Worm (Caenorhabditis elegans): ENCODE results near the gene acs-17.

The acs-17 gene

DNA sequence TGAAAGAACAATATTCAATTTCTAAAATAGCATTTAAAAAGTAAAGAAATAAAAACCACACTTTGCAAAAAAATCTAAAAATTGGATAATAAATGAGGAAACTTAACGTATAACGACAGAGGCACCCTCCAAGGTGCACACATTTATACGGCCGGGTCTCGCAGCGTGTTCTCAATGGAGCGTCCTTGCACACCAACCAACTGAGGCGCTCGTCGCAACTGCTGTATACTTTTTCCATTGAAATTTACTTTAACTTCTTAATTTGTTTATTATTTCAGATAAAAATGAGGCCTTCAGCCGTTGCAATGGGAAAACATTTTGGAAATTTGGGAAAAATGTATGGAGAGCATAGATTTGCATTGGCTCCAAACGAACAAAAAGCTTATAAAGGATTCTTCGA is 8.9 kb upstream of the acs-17 start, which contains the start of the genes R07E4.5 and R07E4.3 (continued):
- TF ChIP-seq ceh-83 (GFP tag; optimal IDR thresholded peaks at IDR 0.05) (no peak), hlh-1 (tag; optimal IDR thresholded peaks at IDR 0.05) (peak; percentile 60)

DNA sequence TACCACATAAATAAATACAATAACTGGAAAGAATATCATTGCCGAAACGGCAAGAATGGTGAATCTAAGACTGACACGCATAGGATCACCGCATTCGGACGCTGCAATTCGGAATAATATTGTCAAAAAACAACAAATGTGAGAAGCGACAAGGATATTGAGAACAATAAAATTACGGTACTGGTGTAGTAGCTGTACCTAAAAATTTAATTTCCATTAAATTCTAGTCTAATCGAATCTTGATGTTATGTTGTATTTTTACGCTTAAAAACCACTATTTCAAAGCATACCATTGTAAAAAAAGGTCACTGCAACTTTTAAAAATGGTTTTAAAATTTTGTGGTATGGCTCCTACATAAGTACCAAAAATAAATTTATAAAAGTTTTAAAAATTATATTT is 4.5 kb upstream of the acs-17 start, which contains the start of gene mig-23:
Gene mig-23, minus strand, starts transcription at position 101 of the 400 bp plus-strand sequence.
- TF ChIP-seq unc-120 (tag; optimal IDR thresholded peaks at IDR 0.05; ENCODE audit: poor library complexity, severe bottlenecking), result no peak
- TF ChIP-seq cnd-1 (tag; optimal IDR thresholded peaks at IDR 0.05), result no peak
- TF ChIP-seq ceh-83 (GFP tag; optimal IDR thresholded peaks at IDR 0.05), result no peak

DNA sequence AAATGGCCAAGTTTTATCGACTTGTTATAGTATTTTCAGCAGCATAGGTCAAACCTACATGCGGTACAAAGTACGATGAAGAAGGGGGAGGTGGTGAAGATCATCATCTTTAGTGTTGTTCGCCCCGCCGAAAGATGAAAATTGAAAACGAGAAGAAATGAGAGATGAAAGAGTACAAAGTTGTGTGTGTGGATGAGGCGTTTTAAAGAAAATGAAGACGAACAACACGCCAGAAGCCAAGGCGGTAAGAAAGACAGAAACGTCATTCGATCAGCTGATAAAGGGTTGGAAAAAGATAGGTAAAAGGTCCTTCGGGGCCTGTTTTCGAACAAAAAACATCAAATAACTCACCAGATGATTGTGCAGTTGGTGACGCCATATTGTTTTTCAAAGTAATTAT is 402 bp downstream of the acs-17 start:
- no peak for TF ChIP-seq ces-1 (GFP tag; optimal IDR thresholded peaks at IDR 0.05)
- no peak for TF ChIP-seq unc-62 (GFP tag; optimal IDR thresholded peaks at IDR 0.05)
- no peak for TF ChIP-seq bed-3 (GFP tag; optimal IDR thresholded peaks at IDR 0.05)
- no peak for TF ChIP-seq zip-8 (tag; optimal IDR thresholded peaks at IDR 0.05)
- TF ChIP-seq tbx-8 (GFP tag; optimal IDR thresholded peaks at IDR 0.05), result no peak

DNA sequence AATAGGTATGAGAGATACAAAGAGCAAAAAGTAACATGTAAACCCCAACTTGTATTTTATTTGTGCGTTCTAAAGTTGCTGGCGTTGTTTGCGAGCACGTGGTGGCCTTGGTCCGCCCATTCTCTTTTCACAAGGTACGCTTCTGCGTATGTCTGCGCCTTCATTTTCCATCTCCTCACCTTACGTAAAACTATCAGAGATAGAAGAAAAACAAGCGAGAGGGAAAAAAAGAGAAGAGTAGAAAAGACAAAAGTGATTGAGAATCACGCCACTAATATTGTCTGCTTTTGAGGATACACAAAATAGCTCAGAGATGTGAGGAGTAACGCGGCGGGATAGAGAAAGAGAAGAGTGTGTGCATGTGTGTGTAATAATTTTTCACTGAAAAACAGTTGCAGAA is 2.1 kb downstream of the acs-17 start:
- TF ChIP-seq mab-5 (tag; optimal IDR thresholded peaks at IDR 0.05) (no peak), tbx-8 (GFP tag; optimal IDR thresholded peaks at IDR 0.05) (no peak), pha-4 (tag; optimal IDR thresholded peaks at IDR 0.05) (no peak), unc-120 (tag; optimal IDR thresholded peaks at IDR 0.05; ENCODE audit: poor library complexity, severe bottlenecking) (peak; percentile 47), ceh-43 (GFP tag; optimal IDR thresholded peaks at IDR 0.05) (no peak), drap-1 (GFP tag; optimal IDR thresholded peaks at IDR 0.05) (no peak), lin-32 (GFP tag; optimal IDR thresholded peaks at IDR 0.05) (no peak), mep-1 (tag; optimal IDR thresholded peaks at IDR 0.05) (no peak), elt-3 (tag; optimal IDR thresholded peaks at IDR 0.05) (no peak), hlh-1 (tag; optimal IDR thresholded peaks at IDR 0.05) (peak; percentile 31), flh-1 (GFP tag; optimal IDR thresholded peaks at IDR 0.05) (no peak), unc-39 (tag; optimal IDR thresholded peaks at IDR 0.05) (no peak), ces-1 (GFP tag; optimal IDR thresholded peaks at IDR 0.05) (no peak), lin-13 (tag; optimal IDR thresholded peaks at IDR 0.05) (no peak), nhr-237 (tag; optimal IDR thresholded peaks at IDR 0.05) (no peak), sptf-1 (tag; optimal IDR thresholded peaks at IDR 0.05) (no peak), sem-2 (GFP tag; optimal IDR thresholded peaks at IDR 0.05) (no peak), cnd-1 (tag; optimal IDR thresholded peaks at IDR 0.05) (no peak), unc-62 (GFP tag; optimal IDR thresholded peaks at IDR 0.05) (peak; percentile 21), elt-1 (tag; optimal IDR thresholded peaks at IDR 0.05; ENCODE audit: borderline replicate concordance, insufficient read depth) (no peak), ceh-39 (tag; optimal IDR thresholded peaks at IDR 0.05) (no peak), nhr-12 (tag; optimal IDR thresholded peaks at IDR 0.05) (no peak)

DNA sequence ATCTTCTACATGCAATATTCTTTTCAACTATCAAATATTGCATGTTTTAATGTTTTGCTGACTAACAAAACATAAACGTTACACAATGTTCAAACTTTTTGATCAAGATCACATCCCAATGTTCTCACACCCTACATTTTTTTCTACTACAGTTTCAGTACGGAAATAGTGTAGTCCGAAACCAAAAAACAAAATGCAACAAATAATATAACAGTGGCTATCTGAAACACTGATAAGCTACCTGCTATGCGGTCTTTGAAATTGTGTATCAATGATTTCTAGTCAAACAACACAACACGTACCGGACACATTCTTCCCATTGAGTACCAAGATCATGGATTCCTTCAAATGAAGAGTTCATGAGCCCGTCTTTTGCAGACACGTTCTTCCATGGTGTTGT is 3.0 kb downstream of the acs-17 start:
- TF ChIP-seq lin-32 (GFP tag; optimal IDR thresholded peaks at IDR 0.05), result no peak
- TF ChIP-seq elt-1 (tag; optimal IDR thresholded peaks at IDR 0.05; ENCODE audit: borderline replicate concordance, insufficient read depth), result no peak
- no peak for TF ChIP-seq M03D4.4 (tag; optimal IDR thresholded peaks at IDR 0.05)
- TF ChIP-seq sptf-1 (tag; optimal IDR thresholded peaks at IDR 0.05), result no peak
- TF ChIP-seq tbx-8 (GFP tag; optimal IDR thresholded peaks at IDR 0.05), result no peak
- no peak for TF ChIP-seq nhr-237 (tag; optimal IDR thresholded peaks at IDR 0.05)
- TF ChIP-seq mep-1 (tag; optimal IDR thresholded peaks at IDR 0.05), result no peak
- TF ChIP-seq mab-5 (tag; optimal IDR thresholded peaks at IDR 0.05), result no peak
- no peak for TF ChIP-seq unc-39 (tag; optimal IDR thresholded peaks at IDR 0.05)
- no peak for TF ChIP-seq ceh-83 (GFP tag; optimal IDR thresholded peaks at IDR 0.05)
- TF ChIP-seq ceh-43 (GFP tag; optimal IDR thresholded peaks at IDR 0.05), result no peak

DNA sequence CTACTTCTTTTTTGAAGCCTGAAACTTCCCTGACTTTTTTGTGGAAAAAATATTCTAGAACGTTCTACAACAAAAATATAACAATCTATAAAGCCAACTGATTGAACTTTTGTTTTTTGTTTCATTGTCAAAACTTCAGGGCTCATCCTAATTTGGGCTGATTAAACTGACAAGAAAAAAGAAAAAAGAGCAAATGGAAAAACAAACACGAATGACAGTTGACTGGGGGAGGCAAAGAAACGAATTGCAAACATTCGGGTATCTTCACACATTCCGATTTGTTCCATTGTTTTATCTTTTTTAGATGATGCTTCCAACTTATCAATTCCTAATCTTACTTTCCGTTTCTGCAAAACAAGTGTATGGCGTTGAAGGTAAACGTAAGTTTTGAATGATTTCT is 8.8 kb downstream of the acs-17 start, which contains the start of gene C46F4.3:
Gene C46F4.3, plus strand, starts transcription at position 301 of the 400 bp plus-strand sequence.
- no peak for TF ChIP-seq sem-2 (GFP tag; optimal IDR thresholded peaks at IDR 0.05)
- no peak for TF ChIP-seq flh-1 (GFP tag; optimal IDR thresholded peaks at IDR 0.05)
- no peak for TF ChIP-seq snpc-4 (tag; optimal IDR thresholded peaks at IDR 0.05)
- no peak for TF ChIP-seq tbx-8 (GFP tag; optimal IDR thresholded peaks at IDR 0.05)
- no peak for TF ChIP-seq elt-3 (tag; optimal IDR thresholded peaks at IDR 0.05)
- no peak for TF ChIP-seq hlh-1 (tag; optimal IDR thresholded peaks at IDR 0.05)
- TF ChIP-seq mep-1 (tag; optimal IDR thresholded peaks at IDR 0.05), result no peak
- no peak for TF ChIP-seq mab-5 (tag; optimal IDR thresholded peaks at IDR 0.05)
- no peak for TF ChIP-seq nhr-28 (tag; optimal IDR thresholded peaks at IDR 0.05)
